Worm (Caenorhabditis elegans) whole organism, L4 larva: ENCODE measurements around the gene srx-10.

ENCODE experiments used
- ZK546.5 ChIP-seq, 2 experiments: sonication (generic microtip); optimal IDR thresholded peaks; 2 replicates each; lab custom pipeline; 2017; ENCODE audit warnings: missing biosample characterization in 2 of 2, missing genetic modification characterization in 2 of 2
- attf-4 ChIP-seq: sonication (generic microtip); optimal IDR thresholded peaks from 3 replicates; lab custom pipeline; 2017; ENCODE audit warnings: missing biosample characterization, missing genetic modification characterization
- ces-1 ChIP-seq: fragments of 150-350 bp; sonication (generic microtip); optimal IDR thresholded peaks from 4 replicates; lab custom pipeline; 2014; ENCODE audit warnings: missing biosample characterization, missing genetic modification reagents, missing genetic modification characterization
- daf-12 ChIP-seq: fragments of 150-350 bp; optimal IDR thresholded peaks from 2 replicates; lab custom pipeline; 2014; ENCODE audit warnings: missing biosample characterization, missing genetic modification reagents, missing genetic modification characterization
- dmd-6 ChIP-seq: fragments of 200-800 bp; sonication (Bioruptor generic); IDR thresholded peaks from 2 replicates; pipeline ENCODE4 v1.3.6; 2022; ENCODE audit warnings: missing genetic modification reagents, missing genetic modification characterization, missing compliant biosample characterization
- jun-1 ChIP-seq: fragments of 150-350 bp; optimal IDR thresholded peaks from 2 replicates; lab custom pipeline; 2014; ENCODE audit warnings: missing biosample characterization, missing genetic modification reagents, missing genetic modification characterization
- lin-29 ChIP-seq: fragments of 200-800 bp; sonication (Bioruptor generic); IDR thresholded peaks from 2 replicates; pipeline ENCODE4 v1.3.6; 2022; ENCODE audit warnings: missing genetic modification reagents, missing genetic modification characterization, missing compliant biosample characterization
- lsy-2 ChIP-seq, 2 experiments: fragments of 150-350 bp in 1 of 2; sonication (generic microtip) in 1 of 2; optimal IDR thresholded peaks; 2 replicates each; lab custom pipeline; 2014 to 2017; ENCODE audit warnings: missing biosample characterization in 2 of 2, missing genetic modification characterization in 2 of 2
- nhr-76 ChIP-seq: fragments of 150-350 bp; optimal IDR thresholded peaks from 2 replicates; lab custom pipeline; 2014; ENCODE audit warnings: missing biosample characterization, missing genetic modification characterization
- snpc-1.2 ChIP-seq: fragments of 200-800 bp; sonication (Bioruptor generic); IDR thresholded peaks from 2 replicates; pipeline ENCODE4 v1.3.6; 2022; ENCODE audit warnings: missing genetic modification reagents, missing genetic modification characterization, missing compliant biosample characterization
- zfp-3 ChIP-seq: fragments of 200-800 bp; sonication (Bioruptor generic); conservative IDR thresholded peaks from 2 replicates; pipeline ENCODE4 v1.3.6; 2022; ENCODE audit warnings: missing genetic modification reagents, missing genetic modification characterization, missing compliant biosample characterization

ce11 chrV:13904446-13904845, 41.8 kb downstream of the srx-10 start, which contains the start of gene stdh-3:
- TF ChIP-seq lsy-2 (tag; optimal IDR thresholded peaks at IDR 0.05; lab: Kevin White, UChicago), result no peak
- TF ChIP-seq ces-1 (GFP tag; lab: Kevin White, UChicago), result no peak
- TF ChIP-seq daf-12, result no peak
- no peak for TF ChIP-seq zfp-3 (GFP tag; lab: Robert Waterston, UW)
- no peak for TF ChIP-seq attf-4 (tag; lab: Kevin White, UChicago)
- no peak for TF ChIP-seq nhr-76 (tag; lab: Kevin White, UChicago)
- no peak for TF ChIP-seq dmd-6 (GFP tag; lab: Robert Waterston, UW)
- TF ChIP-seq lin-29, result no peak
- TF ChIP-seq jun-1, result no peak
- no peak for TF ChIP-seq snpc-1.2 (GFP tag; lab: Robert Waterston, UW)
- no peak for TF ChIP-seq ZK546.5 (tag; optimal IDR thresholded peaks at IDR 0.05; lab: Kevin White, UChicago)
